Worm (Caenorhabditis elegans): ENCODE data around the gene F20D6.2.

DNA sequence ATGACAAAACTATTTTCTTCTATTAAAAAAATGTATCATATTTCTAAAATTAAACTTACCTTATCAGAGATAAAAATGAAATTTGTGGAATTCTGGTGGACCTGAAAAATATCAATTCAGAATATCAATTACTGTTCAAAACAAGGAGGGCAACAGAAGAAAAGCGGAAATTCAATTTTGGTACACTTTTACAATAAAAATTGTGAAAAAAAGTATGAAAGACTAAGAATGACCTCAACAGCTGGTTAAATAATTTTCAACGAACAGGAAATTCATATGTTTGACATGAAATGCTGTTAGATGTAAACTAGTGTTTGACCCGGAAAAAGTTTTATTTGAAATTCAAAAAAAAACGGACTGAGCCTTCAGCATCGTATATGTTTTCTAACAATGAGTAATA lies 28.0 kb downstream of the F20D6.2 start, which contains the start of gene K07C11.7:
- TF ChIP-seq ceh-82 (tag; optimal IDR thresholded peaks at IDR 0.05) (no peak), ztf-11 (tag; optimal IDR thresholded peaks at IDR 0.05) (no peak), nhr-12 (tag; optimal IDR thresholded peaks at IDR 0.05) (no peak), lin-14 (GFP tag; optimal IDR thresholded peaks at IDR 0.05) (no peak), alr-1 (tag; optimal IDR thresholded peaks at IDR 0.05; ENCODE audit: borderline replicate concordance) (no peak), zag-1 (tag; optimal IDR thresholded peaks at IDR 0.05) (no peak), lin-35 (GFP tag; optimal IDR thresholded peaks at IDR 0.05) (no peak)
